Worm (Caenorhabditis elegans) whole organism, late embryonic: ENCODE measurements around the gene jun-1.

Experiments used
- C08G9.2 ChIP-seq: sonication (generic microtip); optimal IDR thresholded peaks from 2 replicates; lab custom pipeline; 2016; ENCODE audit warnings: mild to moderate bottlenecking, missing genetic modification characterization, moderate library complexity, missing compliant biosample characterization
- C38D4.7 ChIP-seq: fragments of 200-800 bp; sonication (Bioruptor generic); optimal IDR thresholded peaks from 2 replicates; lab custom pipeline; 2018; ENCODE audit warnings: mild to moderate bottlenecking, missing genetic modification characterization, moderate library complexity, missing compliant biosample characterization
- K02D7.2 ChIP-seq: sonication (generic microtip); optimal IDR thresholded peaks from 2 replicates; lab custom pipeline; 2017; ENCODE audit warnings: mild to moderate bottlenecking, missing genetic modification characterization, missing compliant biosample characterization
- K09A11.1 ChIP-seq: sonication (generic microtip); optimal IDR thresholded peaks from 2 replicates; lab custom pipeline; 2017; ENCODE audit warnings: antibody characterized with exemption, mild to moderate bottlenecking, missing genetic modification characterization, missing compliant biosample characterization; ENCODE audit not compliant: insufficient read depth
- T23F11.4 ChIP-seq: fragments of 200-800 bp; sonication (Bioruptor generic); optimal IDR thresholded peaks from 2 replicates; lab custom pipeline; 2018; ENCODE audit warnings: mild to moderate bottlenecking, missing genetic modification characterization, missing compliant biosample characterization
- ahr-1 ChIP-seq: sonication (generic microtip); optimal IDR thresholded peaks from 2 replicates; lab custom pipeline; 2016; ENCODE audit warnings: missing genetic modification characterization, missing compliant biosample characterization
- ama-1 ChIP-seq: fragments of 150-350 bp; optimal IDR thresholded peaks from 2 replicates; lab custom pipeline; 2014
- ceh-14 ChIP-seq: sonication (generic microtip); optimal IDR thresholded peaks from 2 replicates; lab custom pipeline; 2016; ENCODE audit warnings: missing genotype, missing genetic modification characterization, missing compliant biosample characterization
- ceh-18 ChIP-seq: sonication (generic microtip); optimal IDR thresholded peaks from 2 replicates; lab custom pipeline; 2016; ENCODE audit warnings: missing genetic modification characterization, missing compliant biosample characterization
- ceh-19 ChIP-seq: fragments of 200-800 bp; sonication (Bioruptor generic); optimal IDR thresholded peaks from 2 replicates; lab custom pipeline; 2018; ENCODE audit warnings: mild to moderate bottlenecking, missing genetic modification characterization, missing compliant biosample characterization
- ceh-2 ChIP-seq: sonication (generic microtip); optimal IDR thresholded peaks from 2 replicates; lab custom pipeline; 2016; ENCODE audit warnings: missing genotype, missing genetic modification characterization, missing compliant biosample characterization
- ceh-22 ChIP-seq: sonication (generic microtip); optimal IDR thresholded peaks from 2 replicates; lab custom pipeline; 2017; ENCODE audit warnings: missing biosample characterization, missing genetic modification characterization
- ceh-24 ChIP-seq: sonication (generic microtip); optimal IDR thresholded peaks from 2 replicates; lab custom pipeline; 2016; ENCODE audit warnings: mild to moderate bottlenecking, missing genetic modification characterization, missing compliant biosample characterization
- ceh-31 ChIP-seq: sonication (generic microtip); optimal IDR thresholded peaks from 2 replicates; lab custom pipeline; 2016; ENCODE audit warnings: missing genetic modification characterization, missing compliant biosample characterization
- ceh-45 ChIP-seq: fragments of 200-800 bp; sonication (Bioruptor generic); IDR thresholded peaks from 2 replicates; pipeline ENCODE4 v1.3.6; 2022; ENCODE audit warnings: missing genetic modification reagents, missing genetic modification characterization, missing compliant biosample characterization
- ceh-48 ChIP-seq: sonication (generic microtip); optimal IDR thresholded peaks from 2 replicates; lab custom pipeline; 2016; ENCODE audit warnings: missing genetic modification characterization, inconsistent platforms, missing compliant biosample characterization
- ceh-6 ChIP-seq: fragments of 200-800 bp; sonication (Bioruptor generic); optimal IDR thresholded peaks from 2 replicates; lab custom pipeline; 2018; ENCODE audit warnings: mild to moderate bottlenecking, missing genetic modification characterization, missing compliant biosample characterization
- ceh-9 ChIP-seq: sonication (generic microtip); optimal IDR thresholded peaks from 2 replicates; lab custom pipeline; 2016; ENCODE audit warnings: mild to moderate bottlenecking, missing genetic modification characterization, inconsistent platforms, missing compliant biosample characterization
- che-1 ChIP-seq: sonication (generic microtip); optimal IDR thresholded peaks from 2 replicates; lab custom pipeline; 2016; ENCODE audit warnings: mild to moderate bottlenecking, missing genetic modification characterization, missing compliant biosample characterization
- dmd-4 ChIP-seq: sonication (generic microtip); optimal IDR thresholded peaks from 2 replicates; lab custom pipeline; 2016; ENCODE audit warnings: borderline replicate concordance, missing genetic modification characterization, missing compliant biosample characterization
- dve-1 ChIP-seq: sonication (generic microtip); optimal IDR thresholded peaks from 2 replicates; lab custom pipeline; 2017; ENCODE audit warnings: antibody characterized with exemption, mild to moderate bottlenecking, missing genetic modification characterization, missing compliant biosample characterization
- elt-4 ChIP-seq: sonication (generic microtip); optimal IDR thresholded peaks from 2 replicates; lab custom pipeline; 2016; ENCODE audit warnings: missing genetic modification characterization, missing compliant biosample characterization
- ets-4 ChIP-seq: sonication (generic microtip); optimal IDR thresholded peaks from 2 replicates; lab custom pipeline; 2016; ENCODE audit warnings: missing genetic modification characterization, missing compliant biosample characterization
- eyg-1 ChIP-seq: sonication (generic microtip); optimal IDR thresholded peaks from 2 replicates; lab custom pipeline; 2016; ENCODE audit warnings: missing genotype, missing genetic modification characterization, missing compliant biosample characterization
- fkh-10 ChIP-seq: fragments of 150-350 bp; optimal IDR thresholded peaks from 2 replicates; lab custom pipeline; 2014; ENCODE audit warnings: missing biosample characterization, missing genetic modification reagents, missing genetic modification characterization
- fkh-6 ChIP-seq: sonication (generic microtip); optimal IDR thresholded peaks from 2 replicates; lab custom pipeline; 2016; ENCODE audit warnings: missing genetic modification characterization, missing compliant biosample characterization
- gmeb-2 ChIP-seq: sonication (generic microtip); optimal IDR thresholded peaks from 2 replicates; lab custom pipeline; 2016; ENCODE audit warnings: missing genetic modification characterization, inconsistent platforms, missing compliant biosample characterization
- hlh-13 ChIP-seq: fragments of 200-800 bp; sonication (Bioruptor generic); optimal IDR thresholded peaks from 2 replicates; lab custom pipeline; 2018; ENCODE audit warnings: mild to moderate bottlenecking, missing genetic modification characterization, missing compliant biosample characterization
- hlh-15 ChIP-seq: sonication (generic microtip); optimal IDR thresholded peaks from 2 replicates; lab custom pipeline; 2016; ENCODE audit warnings: missing genetic modification characterization, missing compliant biosample characterization
- hlh-30 ChIP-seq: sonication (generic microtip); optimal IDR thresholded peaks from 2 replicates; lab custom pipeline; 2017; ENCODE audit warnings: antibody characterized with exemption, missing genetic modification characterization, missing compliant biosample characterization; ENCODE audit not compliant: insufficient read depth
- lim-6 ChIP-seq: sonication (generic microtip); optimal IDR thresholded peaks from 2 replicates; lab custom pipeline; 2016; ENCODE audit warnings: missing genetic modification characterization, missing compliant biosample characterization
- nfya-1 ChIP-seq: sonication (generic microtip); optimal IDR thresholded peaks from 2 replicates; lab custom pipeline; 2017; ENCODE audit warnings: missing genetic modification characterization, mild to moderate bottlenecking, missing compliant biosample characterization, antibody characterized with exemption, moderate library complexity
- nhr-11 ChIP-seq: fragments of 150-350 bp; optimal IDR thresholded peaks from 2 replicates; lab custom pipeline; 2014; ENCODE audit warnings: missing biosample characterization, missing genetic modification characterization
- npax-4 ChIP-seq: sonication (generic microtip); optimal IDR thresholded peaks from 2 replicates; lab custom pipeline; 2016; ENCODE audit warnings: missing genetic modification characterization, missing compliant biosample characterization
- odd-2 ChIP-seq: sonication (generic microtip); optimal IDR thresholded peaks from 2 replicates; lab custom pipeline; 2017; ENCODE audit warnings: antibody characterized with exemption, mild to moderate bottlenecking, missing genetic modification characterization, missing compliant biosample characterization
- pag-3 ChIP-seq: sonication (generic microtip); optimal IDR thresholded peaks from 2 replicates; lab custom pipeline; 2016; ENCODE audit warnings: missing compliant biosample characterization, missing genetic modification characterization, borderline replicate concordance
- pat-9 ChIP-seq: fragments of 200-800 bp; sonication (Bioruptor generic); optimal IDR thresholded peaks from 2 replicates; lab custom pipeline; 2018; ENCODE audit warnings: mild to moderate bottlenecking, missing genetic modification characterization, moderate library complexity, missing compliant biosample characterization
- pha-2 ChIP-seq: sonication (generic microtip); optimal IDR thresholded peaks from 2 replicates; lab custom pipeline; 2017; ENCODE audit warnings: mild to moderate bottlenecking, missing genetic modification characterization, missing compliant biosample characterization
- pha-4 ChIP-seq: fragments of 150-350 bp; optimal IDR thresholded peaks from 2 replicates; lab custom pipeline; 2018; ENCODE audit warnings: missing biosample characterization, missing genetic modification reagents, missing genetic modification characterization
- pros-1 ChIP-seq: fragments of 150-350 bp; optimal IDR thresholded peaks from 2 replicates; lab custom pipeline; 2014; ENCODE audit warnings: missing biosample characterization, missing genetic modification reagents, missing genetic modification characterization
- ref-2 ChIP-seq: sonication (generic microtip); optimal IDR thresholded peaks from 2 replicates; lab custom pipeline; 2016; ENCODE audit warnings: missing genetic modification characterization, missing compliant biosample characterization
- rnt-1 ChIP-seq: sonication (generic microtip); optimal IDR thresholded peaks from 2 replicates; lab custom pipeline; 2016; ENCODE audit warnings: missing genetic modification characterization, missing compliant biosample characterization
- sox-4 ChIP-seq: sonication (generic microtip); optimal IDR thresholded peaks from 2 replicates; lab custom pipeline; 2017; ENCODE audit warnings: mild to moderate bottlenecking, missing genetic modification characterization, inconsistent platforms, missing compliant biosample characterization
- syd-9 ChIP-seq: sonication (generic microtip); optimal IDR thresholded peaks from 2 replicates; lab custom pipeline; 2016; ENCODE audit warnings: mild to moderate bottlenecking, missing genetic modification characterization, moderate library complexity, missing compliant biosample characterization
- tbx-2 ChIP-seq: sonication (generic microtip); optimal IDR thresholded peaks from 2 replicates; lab custom pipeline; 2016; ENCODE audit warnings: missing genetic modification characterization, missing compliant biosample characterization
- tbx-7 ChIP-seq: sonication (generic microtip); optimal IDR thresholded peaks from 2 replicates; lab custom pipeline; 2016; ENCODE audit warnings: missing genotype, missing genetic modification characterization, missing compliant biosample characterization
- ttx-3 ChIP-seq: sonication (generic microtip); optimal IDR thresholded peaks from 2 replicates; lab custom pipeline; 2016; ENCODE audit warnings: missing genetic modification reagents, missing genetic modification characterization, missing compliant biosample characterization
- unc-3 ChIP-seq, 2 experiments: fragments of 200-800 bp in 1 of 2; sonication (Bioruptor generic) in 1 of 2; sonication (generic microtip) in 1 of 2; conservative IDR thresholded peaks in 1 of 2; optimal IDR thresholded peaks in 1 of 2; 2 replicates each; pipeline versions ENCODE4 v1.3.6 to Lab custom; 2016 to 2022; ENCODE audit warnings: missing compliant biosample characterization in 2 of 2, missing genetic modification characterization in 2 of 2, missing genetic modification reagents in 1 of 2
- unc-42 ChIP-seq: sonication (generic microtip); optimal IDR thresholded peaks from 2 replicates; lab custom pipeline; 2016; ENCODE audit warnings: missing genotype, missing genetic modification characterization, missing compliant biosample characterization
- unc-55 ChIP-seq: sonication (generic microtip); optimal IDR thresholded peaks from 2 replicates; lab custom pipeline; 2017; ENCODE audit warnings: missing biosample characterization, missing genetic modification reagents, missing genetic modification characterization
- unc-86 ChIP-seq: sonication (generic microtip); optimal IDR thresholded peaks from 2 replicates; lab custom pipeline; 2016; ENCODE audit warnings: missing genetic modification characterization, missing compliant biosample characterization
- zip-5 ChIP-seq: sonication (generic microtip); optimal IDR thresholded peaks from 2 replicates; lab custom pipeline; 2016; ENCODE audit warnings: missing genetic modification characterization, missing compliant biosample characterization
- ztf-16 ChIP-seq: sonication (generic microtip); optimal IDR thresholded peaks from 2 replicates; lab custom pipeline; 2017; ENCODE audit warnings: missing genetic modification characterization, missing compliant biosample characterization

jun-1 gene

ce11 chrII:9112851-9113250 lies at the start of gene jun-1:
jun-1 (plus strand) TSS chrII:9113157.
- TF ChIP-seq ceh-14 (tag; lab: Kevin White, UChicago) (no peak), dmd-4 (no peak), lim-6 (tag; lab: Kevin White, UChicago) (no peak), ceh-31 (tag; lab: Kevin White, UChicago) (peak; percentile 71), ceh-45 (no peak), syd-9 (tag; lab: Kevin White, UChicago) (no peak), rnt-1 (tag; lab: Kevin White, UChicago) (peak; percentile 55), ztf-16 (tag; lab: Kevin White, UChicago) (no peak), pat-9 (tag; lab: Kevin White, UChicago) (no peak), pag-3 (tag; lab: Kevin White, UChicago) (no peak), nhr-11 (tag; lab: Kevin White, UChicago) (no peak), unc-55 (GFP tag; lab: Kevin White, UChicago) (peak; percentile 64), ceh-6 (GFP tag; lab: Kevin White, UChicago) (no peak), tbx-2 (tag; lab: Kevin White, UChicago) (peak; percentile 58), T23F11.4 (GFP tag; lab: Kevin White, UChicago) (no peak), ceh-18 (tag; lab: Kevin White, UChicago) (peak; percentile 80), zip-5 (tag; lab: Kevin White, UChicago) (no peak), ahr-1 (tag; lab: Kevin White, UChicago) (no peak), fkh-10 (GFP tag; lab: Kevin White, UChicago) (no peak), ceh-9 (tag; lab: Kevin White, UChicago) (no peak), ttx-3 (tag; lab: Kevin White, UChicago) (no peak), ref-2 (tag; lab: Kevin White, UChicago) (peak; percentile 9), ets-4 (peak; percentile 65), unc-3 (GFP tag; conservative IDR thresholded peaks at IDR 0.05; lab: Robert Waterston, UW) (no peak), unc-3 (tag; optimal IDR thresholded peaks at IDR 0.05; lab: Kevin White, UChicago) (no peak), hlh-15 (tag; lab: Kevin White, UChicago) (no peak), ceh-48 (tag; lab: Kevin White, UChicago) (no peak), hlh-30 (peak; percentile 61), che-1 (no peak), ama-1 (lab: Kevin White, UChicago) (no peak), tbx-7 (tag; lab: Kevin White, UChicago) (no peak), fkh-6 (tag; lab: Kevin White, UChicago) (no peak), dve-1 (peak; percentile 72), odd-2 (tag; lab: Kevin White, UChicago) (no peak), gmeb-2 (tag; lab: Kevin White, UChicago) (no peak), hlh-13 (no peak), K09A11.1 (tag; lab: Kevin White, UChicago) (peak; percentile 46), pha-2 (tag; lab: Kevin White, UChicago) (no peak), ceh-19 (GFP tag; lab: Kevin White, UChicago) (no peak), ceh-2 (tag; lab: Kevin White, UChicago) (no peak), unc-42 (peak; percentile 57), nfya-1 (tag; lab: Kevin White, UChicago) (peak; percentile 75), C08G9.2 (tag; lab: Kevin White, UChicago) (no peak), K02D7.2 (tag; lab: Kevin White, UChicago) (no peak), ceh-24 (tag; lab: Kevin White, UChicago) (no peak), npax-4 (tag; lab: Kevin White, UChicago) (no peak), unc-86 (tag; lab: Kevin White, UChicago) (no peak), elt-4 (tag; lab: Kevin White, UChicago) (no peak), ceh-22 (tag; lab: Kevin White, UChicago) (no peak), pha-4 (tag; lab: Kevin White, UChicago) (no peak), eyg-1 (tag; lab: Kevin White, UChicago) (no peak), C38D4.7 (GFP tag; lab: Kevin White, UChicago) (no peak), sox-4 (tag; lab: Kevin White, UChicago) (no peak), pros-1 (tag; lab: Kevin White, UChicago) (peak; percentile 44)
